Fruit fly (Drosophila melanogaster): ENCODE measurements around the gene CG11134.

The CG11134 gene

DNA sequence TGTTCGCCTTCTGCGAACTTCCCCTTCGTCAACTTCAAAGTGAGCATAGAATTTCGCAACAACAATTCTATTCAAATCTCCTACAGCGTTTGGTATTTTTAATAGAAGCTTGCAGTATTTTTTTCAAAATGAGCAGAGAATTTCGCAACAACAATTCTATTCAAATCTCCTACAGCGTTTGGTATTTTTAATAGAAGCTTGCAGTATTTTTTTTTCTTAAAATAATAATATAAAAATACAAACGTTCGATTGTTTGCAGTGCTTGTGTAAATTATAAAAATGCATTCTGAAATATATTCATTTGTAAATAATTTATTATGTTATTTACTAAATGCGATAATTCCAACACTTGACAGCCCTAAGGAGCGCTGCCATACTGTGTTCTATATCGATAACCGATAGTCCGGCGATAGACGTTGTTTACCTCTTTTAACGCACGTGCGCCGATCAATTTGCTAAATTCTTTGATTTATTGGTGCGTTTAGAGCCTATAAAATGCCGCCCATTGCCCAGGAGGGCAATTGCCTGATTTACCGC lies 19.1 kb downstream of the CG11134 start, which contains the start of the genes CG32625 and Rtc1 (continued):
- TF ChIP-seq CG13424 (tag; optimal IDR thresholded peaks at IDR 0.05) (peak; percentile 60), CG8388 (GFP tag; optimal IDR thresholded peaks at IDR 0.05) (peak; percentile 36), CG11093 (GFP tag; IDR thresholded peaks at IDR 0.05) (no peak), bcd (GFP tag; optimal IDR thresholded peaks at IDR 0.05) (peak; percentile 19), Vsx1 (GFP tag; optimal IDR thresholded peaks at IDR 0.05) (no peak), dati (GFP tag; IDR thresholded peaks at IDR 0.05) (no peak), CG5245 (GFP tag; optimal IDR thresholded peaks at IDR 0.05) (no peak), ab (GFP tag; optimal IDR thresholded peaks at IDR 0.05) (no peak), Side (GFP tag; optimal IDR thresholded peaks at IDR 0.05) (no peak), mirr (GFP tag; optimal IDR thresholded peaks at IDR 0.05) (no peak), CG11696 (GFP tag; IDR thresholded peaks at IDR 0.05) (no peak), CG7357 (GFP tag; IDR thresholded peaks at IDR 0.05) (no peak), CG1233 (GFP tag; optimal IDR thresholded peaks at IDR 0.05) (no peak), scrt (GFP tag; optimal IDR thresholded peaks at IDR 0.05) (no peak), Max (GFP tag; optimal IDR thresholded peaks at IDR 0.05) (peak; percentile 73), seq (GFP tag; IDR thresholded peaks at IDR 0.05) (no peak), CTCF (GFP tag; optimal IDR thresholded peaks at IDR 0.05) (no peak), CG3065 (GFP tag; optimal IDR thresholded peaks at IDR 0.05) (no peak), al (GFP tag; IDR thresholded peaks at IDR 0.05) (peak; percentile 44), CG3847 (GFP tag; IDR thresholded peaks at IDR 0.05) (peak; percentile 70), Med (GFP tag) (peak; percentile 69), cas (GFP tag; IDR thresholded peaks at IDR 0.05) (no peak), CG7987 (GFP tag; optimal IDR thresholded peaks at IDR 0.05) (no peak), zf30C (GFP tag; optimal IDR thresholded peaks at IDR 0.05) (no peak), en (GFP tag; optimal IDR thresholded peaks at IDR 0.05) (no peak), klu (GFP tag; IDR thresholded peaks at IDR 0.05) (no peak), hb (GFP tag; IDR thresholded peaks at IDR 0.05; ENCODE audit: partially characterized antibody) (no peak), CG17829 (tag; optimal IDR thresholded peaks at IDR 0.05) (peak; percentile 72), Oli (tag; optimal IDR thresholded peaks at IDR 0.05) (peak; percentile 17), Chrac-16 (GFP tag; optimal IDR thresholded peaks at IDR 0.05) (peak; percentile 37), CG7556 (GFP tag; optimal IDR thresholded peaks at IDR 0.05) (peak; percentile 41), z (GFP tag; IDR thresholded peaks at IDR 0.05) (no peak), CG17385 (GFP tag; optimal IDR thresholded peaks at IDR 0.05) (peak; percentile 29), Doc2 (GFP tag; IDR thresholded peaks at IDR 0.05) (no peak), Neu2 (GFP tag; optimal IDR thresholded peaks at IDR 0.05; ENCODE audit: borderline replicate concordance) (no peak), chn (GFP tag; optimal IDR thresholded peaks at IDR 0.05) (no peak), croc (GFP tag; conservative IDR thresholded peaks at IDR 0.05) (no peak), Mes4 (GFP tag; optimal IDR thresholded peaks at IDR 0.05) (no peak), gcm (GFP tag; optimal IDR thresholded peaks at IDR 0.05) (peak; percentile 35), yki (optimal IDR thresholded peaks at IDR 0.05) (no peak), CG10565 (GFP tag; optimal IDR thresholded peaks at IDR 0.05) (no peak), CG3281 (GFP tag; optimal IDR thresholded peaks at IDR 0.05) (peak; percentile 28), rib (GFP tag; IDR thresholded peaks at IDR 0.05) (no peak), CG10431 (GFP tag; optimal IDR thresholded peaks at IDR 0.05) (peak; percentile 49), Camta (GFP tag; optimal IDR thresholded peaks at IDR 0.05) (no peak), gcm2 (GFP tag; optimal IDR thresholded peaks at IDR 0.05) (no peak), Ada2b (GFP tag; IDR thresholded peaks at IDR 0.05) (peak; percentile 53), slbo (GFP tag; IDR thresholded peaks at IDR 0.05) (peak; percentile 73), lola (GFP tag; optimal IDR thresholded peaks at IDR 0.05) (peak in 1 of 3 experiments; percentile 17), Sox102F (GFP tag; optimal IDR thresholded peaks at IDR 0.05) (peak; percentile 54), lab (GFP tag; optimal IDR thresholded peaks at IDR 0.05) (peak; percentile 59), CG3726 (GFP tag; IDR thresholded peaks at IDR 0.05) (no peak)

All from whole organism, embryonic.